Fruit fly (Drosophila melanogaster) whole organism, adult: Measurements from ENCODE around the gene CG5498.

ENCODE experiments used
- CG14711 ChIP-seq: fragments of 200-800 bp; sonication (Bioruptor generic); optimal IDR thresholded peaks from 2 replicates; lab custom pipeline; 2018; ENCODE audit warnings: missing biosample characterization, mild to moderate bottlenecking, missing genetic modification characterization, moderate library complexity
- CG33017 ChIP-seq: fragments of 200-800 bp; sonication (Bioruptor generic); optimal IDR thresholded peaks from 2 replicates; lab custom pipeline; 2018; ENCODE audit warnings: missing biosample characterization, mild to moderate bottlenecking, missing genetic modification characterization, moderate library complexity

DNA sequence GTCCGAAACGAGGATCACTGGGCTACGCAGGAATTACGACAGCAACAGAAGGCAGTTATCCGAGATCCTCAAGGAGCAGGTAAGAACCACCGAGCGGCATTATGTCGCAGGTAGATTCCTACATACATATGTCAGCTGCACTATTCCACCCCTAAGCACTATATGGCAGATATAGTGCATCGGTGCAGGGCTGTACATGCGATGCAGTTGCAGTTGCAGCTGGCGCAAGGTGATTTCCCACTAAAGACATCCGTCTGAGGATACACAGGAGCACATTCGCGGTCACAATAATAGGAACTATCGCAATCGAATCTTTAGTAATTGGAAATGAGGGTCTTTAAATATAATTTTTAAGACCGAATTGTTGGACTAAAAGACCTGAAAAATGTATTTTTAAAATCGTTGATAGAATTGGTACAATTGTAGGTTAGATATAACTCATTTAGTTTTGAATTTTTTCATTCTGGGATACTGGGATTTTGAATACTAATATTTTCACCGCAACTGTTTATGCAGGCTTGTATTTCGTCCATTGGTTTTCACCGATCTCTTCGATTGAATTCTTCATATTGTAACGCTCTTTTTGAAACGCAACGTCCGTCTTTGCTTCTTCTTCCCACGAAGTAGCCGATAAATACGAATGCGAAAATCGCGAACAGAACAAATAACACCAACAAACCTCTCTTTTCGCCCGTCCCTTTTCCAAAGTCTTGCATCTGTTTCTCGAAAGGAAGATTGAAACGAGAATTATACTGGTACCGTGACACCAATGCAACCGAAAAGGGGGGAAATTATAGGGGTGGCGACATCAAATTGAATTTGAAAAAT lies 19.0 kb upstream of the CG5498 start:
- no peak for TF ChIP-seq CG33017
- TF ChIP-seq CG14711 (tag; lab: Kevin White, UChicago) = no peak
